Fruit fly (Drosophila melanogaster): ENCODE results near the gene CG15247.
A peak's percentile ranks its signal among the peaks of the same experiment; 100 is the strongest.

Gene CG15247

DNA sequence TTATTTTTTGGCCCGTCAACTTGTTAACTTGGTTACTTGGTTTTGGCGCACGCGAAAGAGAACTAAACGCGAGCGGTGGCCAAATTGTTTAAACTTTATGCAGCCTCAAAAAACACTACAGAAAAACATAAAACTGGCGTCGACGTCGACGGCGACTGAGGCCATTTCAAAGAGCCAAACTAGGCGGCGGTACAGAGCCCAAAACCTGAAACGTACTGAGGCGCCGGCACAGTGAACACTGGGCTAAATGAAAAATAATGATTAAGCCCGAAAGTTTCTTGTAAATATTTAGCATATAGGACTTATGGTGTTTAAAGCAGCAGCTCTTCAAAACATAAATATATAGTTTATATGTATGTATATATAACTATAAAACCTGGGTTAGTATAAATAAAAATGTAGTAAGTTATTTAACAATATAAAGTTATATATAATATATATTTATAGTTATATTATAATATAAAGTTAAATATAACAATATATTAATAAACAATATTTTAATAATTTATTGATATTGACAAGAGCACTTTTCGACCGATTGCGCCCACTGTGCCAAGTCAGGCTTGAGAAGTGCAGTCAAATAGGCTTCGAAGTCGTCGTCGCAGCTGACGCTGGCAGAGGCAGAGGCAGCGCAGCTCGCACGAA is 23.2 kb upstream of the CG15247 start, which contains the start of gene CG15249:
Gene CG15249 (minus strand): TSS at position 51 of the 645 bp plus-strand sequence.
- TF ChIP-seq fru (GFP tag; optimal IDR thresholded peaks at IDR 0.05) (peak; percentile 3), Dif (GFP tag; optimal IDR thresholded peaks at IDR 0.05; ENCODE audit: partially characterized antibody) (no peak)

DNA sequence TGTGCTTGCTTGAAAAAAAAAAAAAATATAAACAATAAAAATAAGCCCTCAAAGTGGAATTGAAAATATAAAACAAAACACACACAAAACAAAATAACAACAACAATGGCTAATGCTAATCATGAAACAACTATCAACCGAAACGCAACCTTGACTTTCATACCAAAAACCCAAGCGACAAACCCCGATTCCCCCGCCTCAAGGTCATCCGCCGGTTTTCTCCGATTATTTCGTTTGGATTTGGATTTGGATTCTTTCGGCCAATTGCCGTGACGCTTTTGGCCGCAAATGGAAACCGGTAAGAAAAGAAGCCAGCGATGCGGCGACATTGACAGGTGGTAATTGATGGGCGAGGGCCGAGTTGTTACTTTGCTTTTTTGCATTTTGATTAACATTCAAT is 21.1 kb upstream of the CG15247 start:
- TF ChIP-seq Dif (GFP tag; optimal IDR thresholded peaks at IDR 0.05; ENCODE audit: partially characterized antibody), result no peak
- no peak for TF ChIP-seq dl (GFP tag; optimal IDR thresholded peaks at IDR 0.05; ENCODE audit: insufficient read depth in 1 of 2, partially characterized antibody in 2 of 2)
- TF ChIP-seq Hnf4 (GFP tag; optimal IDR thresholded peaks at IDR 0.05), result no peak
- TF ChIP-seq Hr78 (GFP tag; optimal IDR thresholded peaks at IDR 0.05), result no peak
- no peak for TF ChIP-seq woc (GFP tag; optimal IDR thresholded peaks at IDR 0.05)
- no peak for TF ChIP-seq CrebA (GFP tag; optimal IDR thresholded peaks at IDR 0.05; ENCODE audit: borderline replicate concordance)
- TF ChIP-seq N (GFP tag; optimal IDR thresholded peaks at IDR 0.05), result no peak
- no peak for TF ChIP-seq pan (optimal IDR thresholded peaks at IDR 0.05)
- no peak for TF ChIP-seq OdsH (GFP tag; optimal IDR thresholded peaks at IDR 0.05)
- TF ChIP-seq tai (GFP tag; optimal IDR thresholded peaks at IDR 0.05), result no peak
- TF ChIP-seq GATAd (GFP tag; optimal IDR thresholded peaks at IDR 0.05), result no peak
- TF ChIP-seq Myc (optimal IDR thresholded peaks at IDR 0.05), result no peak
- TF ChIP-seq Mio (GFP tag; optimal IDR thresholded peaks at IDR 0.05), result no peak
- no peak for TF ChIP-seq Jra (GFP tag; optimal IDR thresholded peaks at IDR 0.05)
- TF ChIP-seq h (GFP tag; optimal IDR thresholded peaks at IDR 0.05), result no peak
- no peak for TF ChIP-seq br (GFP tag; optimal IDR thresholded peaks at IDR 0.05)
- no peak for TF ChIP-seq brk (GFP tag; optimal IDR thresholded peaks at IDR 0.05)

DNA sequence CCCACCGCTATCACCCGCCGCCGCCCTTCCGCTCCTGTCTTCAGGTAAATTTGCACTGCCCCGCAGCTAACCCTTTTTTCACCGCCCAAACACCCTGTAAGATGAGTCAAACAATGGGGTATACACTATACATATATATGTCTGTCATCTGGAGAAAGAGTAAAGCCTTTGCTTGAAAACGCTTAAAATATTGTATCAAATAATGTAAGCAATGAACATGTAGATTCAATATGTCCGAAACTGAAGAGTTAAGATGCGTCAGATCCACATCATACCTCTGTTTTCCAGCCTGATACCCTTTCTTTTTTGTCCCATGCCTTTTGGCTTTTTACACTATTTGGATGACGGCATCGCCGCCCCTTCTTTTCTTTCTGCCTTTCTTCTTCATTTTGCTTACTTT is 16.4 kb upstream of the CG15247 start:
- TF ChIP-seq Hnf4 (GFP tag; optimal IDR thresholded peaks at IDR 0.05), result peak; percentile 57
- peak; percentile 62 for TF ChIP-seq fru (GFP tag; optimal IDR thresholded peaks at IDR 0.05)
- peak; percentile 57 for TF ChIP-seq psq (GFP tag; optimal IDR thresholded peaks at IDR 0.05)
- TF ChIP-seq foxo (GFP tag; optimal IDR thresholded peaks at IDR 0.05), result peak in 1 of 2 experiments; percentile 68
- peak; percentile 4 for TF ChIP-seq tai (GFP tag; optimal IDR thresholded peaks at IDR 0.05)
- TF ChIP-seq rgr (GFP tag; optimal IDR thresholded peaks at IDR 0.05), result peak; percentile 64
- no peak for TF ChIP-seq sage (GFP tag; optimal IDR thresholded peaks at IDR 0.05)
- TF ChIP-seq OdsH (GFP tag; optimal IDR thresholded peaks at IDR 0.05), result peak; percentile 55
- TF ChIP-seq h (GFP tag; optimal IDR thresholded peaks at IDR 0.05), result peak; percentile 74
- TF ChIP-seq Abd-B (GFP tag; optimal IDR thresholded peaks at IDR 0.05), result no peak
- TF ChIP-seq GATAd (GFP tag; optimal IDR thresholded peaks at IDR 0.05), result no peak
- peak; percentile 27 for TF ChIP-seq woc (GFP tag; optimal IDR thresholded peaks at IDR 0.05)
- peak; percentile 66 for TF ChIP-seq HLH106 (tag; optimal IDR thresholded peaks at IDR 0.05)
- TF ChIP-seq ey (GFP tag; optimal IDR thresholded peaks at IDR 0.05), result peak; percentile 62
- TF ChIP-seq Sp1 (GFP tag; optimal IDR thresholded peaks at IDR 0.05), result peak; percentile 61
- TF ChIP-seq dmrt93B (GFP tag; optimal IDR thresholded peaks at IDR 0.05), result peak; percentile 1
- no peak for TF ChIP-seq Dif (GFP tag; optimal IDR thresholded peaks at IDR 0.05; ENCODE audit: partially characterized antibody)
- TF ChIP-seq br (GFP tag; optimal IDR thresholded peaks at IDR 0.05), result peak; percentile 41

DNA sequence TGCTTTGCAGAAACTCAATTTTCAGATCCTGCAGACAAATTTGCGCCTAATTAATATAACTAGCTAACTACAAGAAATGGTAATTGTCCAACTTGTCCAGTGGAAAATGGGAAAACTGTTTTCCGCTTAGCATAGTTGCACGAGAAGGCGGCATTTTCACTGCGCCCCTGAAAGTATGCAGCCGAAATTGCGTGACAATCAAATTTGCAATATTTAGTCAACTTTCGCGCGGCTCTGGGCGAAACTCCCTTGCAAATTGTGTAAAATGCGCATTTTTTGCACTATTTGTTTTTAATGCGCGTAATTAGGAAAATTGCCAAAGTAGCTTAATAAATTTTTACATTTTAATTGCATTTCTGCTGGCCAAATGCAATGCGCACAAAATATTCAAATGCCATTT is 13.2 kb upstream of the CG15247 start:
- TF ChIP-seq CG32264 (GFP tag; optimal IDR thresholded peaks at IDR 0.05), result no peak
- TF ChIP-seq Myc (optimal IDR thresholded peaks at IDR 0.05), result peak; percentile 58

DNA sequence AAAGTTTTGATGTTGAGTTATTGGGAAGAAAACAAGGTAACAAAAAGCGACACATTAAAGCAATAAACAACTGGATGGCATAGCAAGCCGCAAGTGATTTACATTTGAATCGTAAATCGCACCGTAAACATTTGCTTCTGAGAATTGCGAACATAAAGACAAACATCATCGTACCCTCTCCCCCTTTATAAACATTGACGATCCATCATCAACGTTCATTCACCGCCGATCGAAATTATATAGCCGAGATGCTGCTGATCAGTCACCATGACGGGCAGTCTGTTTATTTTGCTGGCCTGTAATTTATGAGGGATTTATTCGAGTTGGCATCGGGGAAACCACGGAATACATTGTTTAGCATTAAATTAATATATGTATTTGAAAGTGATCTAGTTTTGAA is 8.9 kb upstream of the CG15247 start:
- no peak for TF ChIP-seq Vsx2 (GFP tag; optimal IDR thresholded peaks at IDR 0.05; ENCODE audit: partially characterized antibody)
- TF ChIP-seq Rel (GFP tag; optimal IDR thresholded peaks at IDR 0.05), result no peak
- peak; percentile 78 for TF ChIP-seq Rel (tag; optimal IDR thresholded peaks at IDR 0.05)
- no peak for TF ChIP-seq CrebA (GFP tag; optimal IDR thresholded peaks at IDR 0.05; ENCODE audit: borderline replicate concordance)
- TF ChIP-seq sage (GFP tag; optimal IDR thresholded peaks at IDR 0.05), result no peak

Measured in whole organism, wandering third instar larva.